Worm (Caenorhabditis elegans) whole organism, early embryonic: ENCODE results near the gene F20C5.11.

ENCODE experiments used
- B0310.2 ChIP-seq: sonication (generic microtip); optimal IDR thresholded peaks from 2 replicates; lab custom pipeline; 2016; ENCODE audit warnings: mild to moderate bottlenecking, missing genetic modification characterization, missing compliant biosample characterization
- F13C5.2 ChIP-seq: sonication (generic microtip); optimal IDR thresholded peaks from 2 replicates; lab custom pipeline; 2017; ENCODE audit warnings: mild to moderate bottlenecking, missing genetic modification characterization, inconsistent platforms, missing compliant biosample characterization
- aly-1 ChIP-seq: sonication (generic microtip); optimal IDR thresholded peaks from 2 replicates; lab custom pipeline; 2016; ENCODE audit warnings: missing genetic modification characterization, missing compliant biosample characterization
- ama-1 ChIP-seq: fragments of 150-350 bp; optimal IDR thresholded peaks from 2 replicates; lab custom pipeline; 2014
- ceh-13 ChIP-seq: fragments of 200-800 bp; sonication (Bioruptor generic); optimal IDR thresholded peaks from 2 replicates; lab custom pipeline; 2018; ENCODE audit warnings: mild to moderate bottlenecking, missing genetic modification characterization, missing compliant biosample characterization
- ceh-36 ChIP-seq: sonication (generic microtip); optimal IDR thresholded peaks from 2 replicates; lab custom pipeline; 2016; ENCODE audit warnings: missing genetic modification characterization, inconsistent platforms, missing compliant biosample characterization
- ets-7 ChIP-seq: sonication (generic microtip); optimal IDR thresholded peaks from 2 replicates; lab custom pipeline; 2016; ENCODE audit warnings: missing genotype, missing genetic modification characterization, missing compliant biosample characterization
- flt-1 ChIP-seq: fragments of 200-800 bp; sonication (Bioruptor generic); IDR thresholded peaks from 2 replicates; pipeline ENCODE4 v1.3.6; 2022; ENCODE audit warnings: missing genetic modification characterization, missing compliant biosample characterization
- hmbx-1 ChIP-seq: sonication (generic microtip); optimal IDR thresholded peaks from 2 replicates; lab custom pipeline; 2016; ENCODE audit warnings: mild to moderate bottlenecking, missing genetic modification characterization, missing compliant biosample characterization
- hmg-4 ChIP-seq: fragments of 200-800 bp; sonication (Bioruptor generic); optimal IDR thresholded peaks from 2 replicates; lab custom pipeline; 2018; ENCODE audit warnings: mild to moderate bottlenecking, missing genetic modification characterization, missing compliant biosample characterization
- hnd-1 ChIP-seq: sonication (generic microtip); optimal IDR thresholded peaks from 2 replicates; lab custom pipeline; 2016; ENCODE audit warnings: missing genetic modification characterization, missing compliant biosample characterization
- pes-1 ChIP-seq: fragments of 200-800 bp; sonication (Bioruptor generic); IDR thresholded peaks from 2 replicates; pipeline ENCODE4 v1.3.6; 2022; ENCODE audit warnings: missing genetic modification reagents, missing genetic modification characterization, missing compliant biosample characterization
- scrt-1 ChIP-seq: fragments of 200-800 bp; sonication (Bioruptor generic); IDR thresholded peaks from 2 replicates; pipeline ENCODE4 v1.3.6; 2022; ENCODE audit warnings: missing genetic modification characterization, missing compliant biosample characterization
- sea-1 ChIP-seq: fragments of 200-800 bp; sonication (Bioruptor generic); conservative IDR thresholded peaks from 2 replicates; pipeline ENCODE4 v1.3.6; 2022; ENCODE audit warnings: missing genetic modification characterization, missing compliant biosample characterization
- tbx-11 ChIP-seq: fragments of 200-800 bp; sonication (Bioruptor generic); IDR thresholded peaks from 2 replicates; pipeline ENCODE4 v1.3.6; 2022; ENCODE audit warnings: missing genetic modification characterization, missing compliant biosample characterization
- tbx-37 ChIP-seq: fragments of 200-800 bp; sonication (Bioruptor generic); conservative IDR thresholded peaks from 2 replicates; pipeline ENCODE4 v1.3.6; 2022; ENCODE audit warnings: missing genetic modification reagents, missing genetic modification characterization, missing compliant biosample characterization
- tra-4 ChIP-seq: sonication (generic microtip); optimal IDR thresholded peaks from 2 replicates; lab custom pipeline; 2017; ENCODE audit warnings: missing genetic modification characterization, missing compliant biosample characterization

The F20C5.11 gene

DNA sequence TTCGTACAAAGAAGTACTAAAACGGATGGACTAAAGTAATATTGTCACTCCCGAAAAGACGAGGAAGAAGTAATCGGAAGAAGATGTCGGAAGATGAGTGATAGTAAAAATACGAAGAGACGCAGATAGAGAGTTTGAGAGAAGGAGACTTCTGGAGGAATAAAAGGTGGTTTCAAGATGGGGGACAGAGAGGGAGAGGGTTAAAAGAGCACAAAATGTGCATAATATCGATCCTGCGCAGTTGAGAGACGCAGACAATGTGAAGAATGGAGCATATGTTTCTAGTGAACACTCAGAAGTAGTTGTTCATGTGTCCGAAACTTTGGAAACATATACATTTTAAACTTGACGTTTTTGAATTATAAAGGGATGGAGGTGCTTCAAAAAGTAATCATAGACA lies 675 bp upstream of the F20C5.11 start:
- peak; percentile 9 for TF ChIP-seq F13C5.2 (tag; lab: Kevin White, UChicago)
- no peak for TF ChIP-seq tra-4 (tag; lab: Kevin White, UChicago)
- no peak for TF ChIP-seq ama-1 (lab: Kevin White, UChicago)

DNA sequence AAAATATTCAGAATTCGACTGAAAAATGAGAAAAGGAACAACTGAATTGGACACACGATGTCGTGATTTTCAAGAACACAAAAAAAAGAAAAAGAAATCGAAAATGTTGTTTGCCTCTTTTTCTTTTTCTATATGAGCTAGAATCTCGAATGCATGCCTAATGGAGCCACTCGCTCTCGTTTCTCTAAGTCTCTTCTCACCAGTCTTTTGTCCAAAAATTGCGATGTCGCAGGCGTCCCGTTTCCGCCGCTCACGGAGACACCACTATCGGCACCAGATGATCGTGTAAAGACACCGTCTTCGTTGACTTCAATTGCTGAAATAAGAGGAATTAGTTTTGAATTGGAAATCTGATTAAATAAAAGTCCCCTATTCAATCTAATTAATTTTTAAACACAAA lies 3.2 kb downstream of the F20C5.11 start:
- no peak for TF ChIP-seq tbx-11

DNA sequence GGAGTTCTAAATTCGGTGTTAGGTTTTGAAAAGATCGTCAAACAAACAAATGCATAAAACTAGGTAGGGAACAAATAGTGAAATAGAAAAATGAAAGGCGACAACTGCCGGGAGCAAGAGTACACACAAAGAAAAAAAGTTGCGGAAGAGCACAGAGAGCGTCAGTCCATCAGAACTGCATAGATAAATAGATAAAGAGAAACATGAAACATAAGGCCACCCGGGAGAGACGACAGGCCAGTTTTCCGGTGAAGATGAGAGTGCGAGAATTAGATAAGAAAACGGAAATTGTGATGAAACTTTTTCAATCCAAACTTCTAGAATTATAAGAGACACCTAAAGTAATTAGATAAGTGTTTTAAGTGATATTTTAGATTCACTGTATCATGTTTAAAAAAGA lies 4.1 kb downstream of the F20C5.11 start:
- TF ChIP-seq scrt-1 (GFP tag; lab: Robert Waterston, UW), result no peak
- no peak for TF ChIP-seq tbx-11
- TF ChIP-seq ama-1 (lab: Kevin White, UChicago), result no peak
- no peak for TF ChIP-seq F13C5.2 (tag; lab: Kevin White, UChicago)
- no peak for TF ChIP-seq ceh-13 (GFP tag; lab: Kevin White, UChicago)
- no peak for TF ChIP-seq ceh-36 (tag; lab: Kevin White, UChicago)
- TF ChIP-seq tra-4 (tag; lab: Kevin White, UChicago), result no peak
- TF ChIP-seq sea-1, result no peak
- no peak for TF ChIP-seq ets-7
- TF ChIP-seq flt-1, result no peak
- no peak for TF ChIP-seq hnd-1 (tag; lab: Kevin White, UChicago)
- no peak for TF ChIP-seq B0310.2 (tag; lab: Kevin White, UChicago)
- TF ChIP-seq hmg-4 (GFP tag; lab: Kevin White, UChicago), result no peak
- no peak for TF ChIP-seq tbx-37
- TF ChIP-seq pes-1, result no peak
- TF ChIP-seq aly-1 (tag; lab: Kevin White, UChicago), result no peak
- no peak for TF ChIP-seq hmbx-1

DNA sequence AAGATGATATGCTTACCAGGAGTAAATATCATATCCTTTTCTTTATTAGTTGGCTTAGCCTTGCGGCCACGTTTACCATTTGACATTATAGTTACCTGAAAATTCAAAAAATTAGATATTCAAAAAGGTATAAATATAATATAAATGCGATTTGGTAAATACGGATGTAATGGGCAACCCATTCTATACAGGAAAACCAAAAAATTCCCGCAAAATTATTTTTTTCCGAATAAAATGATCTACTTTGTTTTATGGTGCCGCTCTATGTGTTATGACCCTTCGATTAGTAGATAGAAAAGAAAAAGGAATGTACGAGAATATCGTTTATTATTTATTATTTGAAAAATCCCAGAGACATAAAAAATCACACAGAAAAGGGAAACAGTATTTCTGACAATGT lies 7.1 kb downstream of the F20C5.11 start, which contains the start of gene elli-1:
TSS of gene elli-1 (minus strand) at position 101 of the 400 bp plus-strand sequence.
- TF ChIP-seq flt-1, result no peak
- no peak for TF ChIP-seq aly-1 (tag; lab: Kevin White, UChicago)
- TF ChIP-seq hmg-4 (GFP tag; lab: Kevin White, UChicago), result no peak
- TF ChIP-seq tra-4 (tag; lab: Kevin White, UChicago), result no peak
- no peak for TF ChIP-seq ceh-36 (tag; lab: Kevin White, UChicago)
- no peak for TF ChIP-seq F13C5.2 (tag; lab: Kevin White, UChicago)

DNA sequence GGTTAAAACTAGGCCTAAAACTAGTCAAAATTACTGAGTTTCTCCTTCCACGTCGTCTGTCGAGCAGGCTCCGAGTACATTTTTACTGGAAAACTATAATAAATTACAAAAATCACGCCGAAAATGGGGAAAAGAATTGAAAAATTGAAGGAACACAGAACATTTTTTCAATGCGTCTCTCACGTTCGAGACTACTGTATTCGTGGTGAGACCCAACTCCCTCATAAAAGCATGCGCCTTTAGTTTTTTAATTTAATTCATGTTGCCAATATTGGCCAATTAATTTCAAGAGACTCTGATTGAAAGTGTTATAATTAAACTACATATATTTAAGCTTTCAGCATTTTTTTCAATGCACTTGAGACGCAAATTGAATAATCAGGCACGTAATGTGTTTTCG lies 7.7 kb downstream of the F20C5.11 start:
- TF ChIP-seq F13C5.2 (tag; lab: Kevin White, UChicago) (no peak), tbx-37 (no peak), scrt-1 (GFP tag; lab: Robert Waterston, UW) (no peak), ets-7 (no peak), flt-1 (no peak), hmg-4 (GFP tag; lab: Kevin White, UChicago) (no peak), pes-1 (no peak), ama-1 (lab: Kevin White, UChicago) (no peak), hnd-1 (tag; lab: Kevin White, UChicago) (no peak), B0310.2 (tag; lab: Kevin White, UChicago) (no peak), sea-1 (no peak), ceh-36 (tag; lab: Kevin White, UChicago) (no peak), tbx-11 (no peak), tra-4 (tag; lab: Kevin White, UChicago) (no peak), ceh-13 (GFP tag; lab: Kevin White, UChicago) (no peak), hmbx-1 (no peak), aly-1 (tag; lab: Kevin White, UChicago) (no peak)

DNA sequence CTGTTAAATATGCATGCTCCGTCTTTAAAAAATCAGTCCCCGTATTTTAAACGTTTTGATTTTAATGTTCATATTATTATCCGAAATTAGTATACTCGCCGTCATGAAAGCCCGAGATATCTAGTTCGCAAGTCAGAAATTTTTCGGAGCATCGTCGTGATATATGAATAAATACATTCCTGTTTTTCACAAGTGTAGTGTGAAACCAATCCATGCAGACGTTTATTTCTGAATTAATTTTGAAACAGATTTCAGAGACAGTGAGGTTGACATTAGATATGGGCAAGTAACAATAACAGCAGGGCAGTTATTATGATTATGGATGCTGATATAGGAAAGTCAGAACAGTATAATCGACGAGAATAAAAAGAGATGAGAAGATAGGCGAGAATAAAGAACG lies 9.3 kb downstream of the F20C5.11 start:
- no peak for TF ChIP-seq ama-1 (lab: Kevin White, UChicago)
- no peak for TF ChIP-seq aly-1 (tag; lab: Kevin White, UChicago)
- no peak for TF ChIP-seq pes-1
- no peak for TF ChIP-seq hnd-1 (tag; lab: Kevin White, UChicago)
- TF ChIP-seq ceh-13 (GFP tag; lab: Kevin White, UChicago), result no peak
- TF ChIP-seq B0310.2 (tag; lab: Kevin White, UChicago), result no peak
- TF ChIP-seq ceh-36 (tag; lab: Kevin White, UChicago), result no peak
- no peak for TF ChIP-seq tra-4 (tag; lab: Kevin White, UChicago)

DNA sequence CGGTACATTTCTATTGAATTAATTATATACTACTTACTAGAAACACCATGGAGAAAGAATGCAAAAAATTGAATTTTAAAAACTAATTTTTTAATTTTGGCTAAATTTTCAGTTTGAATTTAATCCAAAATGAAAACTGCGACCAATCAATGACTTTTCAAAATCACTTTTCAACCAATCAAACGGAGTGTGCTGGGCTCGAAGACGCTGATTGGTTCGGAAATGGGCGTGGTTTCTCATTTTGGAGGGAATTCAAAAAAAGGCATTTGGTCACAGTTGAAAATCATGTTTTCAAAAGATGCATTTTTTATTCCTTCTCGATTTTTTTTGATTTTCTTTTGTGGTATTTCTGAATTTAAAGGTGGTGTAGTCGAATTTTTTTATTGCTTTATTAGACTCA lies 12.8 kb downstream of the F20C5.11 start:
- TF ChIP-seq ceh-13 (GFP tag; lab: Kevin White, UChicago) (no peak), tbx-11 (no peak), F13C5.2 (tag; lab: Kevin White, UChicago) (no peak), tbx-37 (no peak), hmg-4 (GFP tag; lab: Kevin White, UChicago) (no peak), tra-4 (tag; lab: Kevin White, UChicago) (no peak), sea-1 (no peak), hmbx-1 (no peak), aly-1 (tag; lab: Kevin White, UChicago) (no peak), scrt-1 (GFP tag; lab: Robert Waterston, UW) (no peak), pes-1 (no peak), ceh-36 (tag; lab: Kevin White, UChicago) (no peak), flt-1 (no peak), ama-1 (lab: Kevin White, UChicago) (no peak), B0310.2 (tag; lab: Kevin White, UChicago) (no peak)

DNA sequence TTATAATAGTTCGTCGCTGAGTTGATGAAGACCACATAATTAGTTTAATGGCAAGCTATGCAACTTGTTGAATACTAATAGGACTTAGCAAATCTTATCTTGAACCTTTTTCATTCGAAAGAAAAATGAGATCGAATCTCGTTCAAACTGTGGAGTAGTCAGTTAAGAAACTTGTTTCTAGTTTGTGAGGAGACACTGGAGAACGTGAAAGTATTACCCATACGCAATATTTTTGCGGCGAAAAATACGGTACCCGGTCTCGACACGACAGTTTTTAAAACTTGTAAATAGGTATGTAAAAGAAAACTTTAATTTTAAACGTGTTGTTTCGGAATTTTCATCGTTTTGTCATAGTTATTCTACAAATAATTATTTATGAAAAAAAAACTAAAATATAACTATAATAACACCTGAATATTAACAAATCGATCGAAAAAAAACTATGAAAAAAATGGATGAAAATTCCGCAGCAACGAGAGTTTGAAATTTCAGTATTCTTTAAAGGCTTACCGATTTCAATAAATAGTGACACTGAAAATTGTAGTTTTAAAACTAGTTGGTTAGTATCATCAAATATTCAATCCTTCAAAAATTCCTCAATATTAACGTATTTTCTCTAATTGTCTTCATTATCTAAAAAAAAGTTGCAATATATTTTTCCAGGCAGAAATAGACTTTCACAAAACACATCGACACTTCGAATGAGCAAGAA lies 16.0 kb downstream of the F20C5.11 start, which contains the start of the genes F20C5.7 and parg-1:
TSS of gene F20C5.7 (minus strand) at position 101 of the 712 bp plus-strand sequence.
TSS of gene parg-1 (plus strand) at position 662 of the 712 bp plus-strand sequence.
- TF ChIP-seq sea-1 (no peak), hmg-4 (GFP tag; lab: Kevin White, UChicago) (no peak), tra-4 (tag; lab: Kevin White, UChicago) (no peak)
